Worm (Caenorhabditis elegans): Measurements from ENCODE around the gene B0244.9.

B0244.9 gene

ce11 chrIII:5763988-5764387 lies 33.2 kb upstream of the B0244.9 start (continued):
- no peak for TF ChIP-seq rnt-1 (tag; optimal IDR thresholded peaks at IDR 0.05)
- peak; percentile 51 for TF ChIP-seq nhr-71 (tag; optimal IDR thresholded peaks at IDR 0.05)
- TF ChIP-seq nhr-85 (tag): no peak
- TF ChIP-seq swsn-7 (tag; optimal IDR thresholded peaks at IDR 0.05): no peak
- no peak for TF ChIP-seq efl-1 (optimal IDR thresholded peaks at IDR 0.05)
- no peak for TF ChIP-seq efl-1 (GFP tag; optimal IDR thresholded peaks at IDR 0.05 in 1 of 2)
- TF ChIP-seq ceh-8 (GFP tag; optimal IDR thresholded peaks at IDR 0.05): no peak
- TF ChIP-seq blmp-1 (tag; optimal IDR thresholded peaks at IDR 0.05): no peak
- no peak for TF ChIP-seq lir-3 (tag; optimal IDR thresholded peaks at IDR 0.05; ENCODE audit: poor library complexity)
- TF ChIP-seq lin-35 (GFP tag; optimal IDR thresholded peaks at IDR 0.05): no peak
- TF ChIP-seq pag-3 (tag; optimal IDR thresholded peaks at IDR 0.05; ENCODE audit: borderline replicate concordance, insufficient read depth): no peak
- TF ChIP-seq ceh-63 (GFP tag; optimal IDR thresholded peaks at IDR 0.05): no peak
- peak; percentile 46 for TF ChIP-seq ztf-4 (tag; optimal IDR thresholded peaks at IDR 0.05)
- no peak for TF ChIP-seq nhr-11 (tag; optimal IDR thresholded peaks at IDR 0.05)
- no peak for TF ChIP-seq ceh-90 (tag; optimal IDR thresholded peaks at IDR 0.05)
- TF ChIP-seq C04F5.9 (tag; optimal IDR thresholded peaks at IDR 0.05): no peak
- no peak for TF ChIP-seq irx-1 (tag; optimal IDR thresholded peaks at IDR 0.05)
- TF ChIP-seq ama-1 (optimal IDR thresholded peaks at IDR 0.05): no peak
- TF ChIP-seq nhr-20 (tag; optimal IDR thresholded peaks at IDR 0.05): no peak
- TF ChIP-seq xbp-1 (tag; optimal IDR thresholded peaks at IDR 0.05): no peak
- TF ChIP-seq nhr-77 (tag; optimal IDR thresholded peaks at IDR 0.05): no peak
- no peak for TF ChIP-seq nhr-84 (tag; optimal IDR thresholded peaks at IDR 0.05)
- TF ChIP-seq lin-13 (GFP tag; optimal IDR thresholded peaks at IDR 0.05): no peak
- peak; percentile 28 for TF ChIP-seq pax-3 (tag; optimal IDR thresholded peaks at IDR 0.05)
- peak; percentile 30 for TF ChIP-seq nhr-47 (tag; optimal IDR thresholded peaks at IDR 0.05)
- TF ChIP-seq zag-1 (tag; optimal IDR thresholded peaks at IDR 0.05): no peak
- TF ChIP-seq dsc-1 (tag; optimal IDR thresholded peaks at IDR 0.05): peak; percentile 43
- TF ChIP-seq mef-2 (tag; optimal IDR thresholded peaks at IDR 0.05): no peak
- TF ChIP-seq alr-1 (tag; optimal IDR thresholded peaks at IDR 0.05; ENCODE audit: borderline replicate concordance): no peak
- TF ChIP-seq isw-1 (GFP tag; IDR thresholded peaks at IDR 0.05): no peak
- TF ChIP-seq mab-9 (GFP tag; IDR thresholded peaks at IDR 0.05): no peak
- TF ChIP-seq elt-2 (tag; optimal IDR thresholded peaks at IDR 0.05): no peak
- TF ChIP-seq sox-4 (tag; optimal IDR thresholded peaks at IDR 0.05): no peak
- TF ChIP-seq mep-1 (tag; optimal IDR thresholded peaks at IDR 0.05): no peak
- no peak for TF ChIP-seq unc-130 (tag; optimal IDR thresholded peaks at IDR 0.05)

ce11 chrIII:5761886-5762285 lies 31.1 kb upstream of the B0244.9 start:
- TF ChIP-seq pag-3 (tag; optimal IDR thresholded peaks at IDR 0.05; ENCODE audit: borderline replicate concordance, insufficient read depth): no peak
- no peak for TF ChIP-seq fkh-4 (tag; optimal IDR thresholded peaks at IDR 0.05; ENCODE audit: borderline replicate concordance)
- no peak for TF ChIP-seq mep-1 (tag; optimal IDR thresholded peaks at IDR 0.05)
- TF ChIP-seq nhr-77 (tag; optimal IDR thresholded peaks at IDR 0.05): no peak
- no peak for TF ChIP-seq hlh-17 (GFP tag; optimal IDR thresholded peaks at IDR 0.05; ENCODE audit: borderline replicate concordance)
- no peak for TF ChIP-seq skn-1 (tag; optimal IDR thresholded peaks at IDR 0.05)
- TF ChIP-seq ceh-8 (GFP tag; optimal IDR thresholded peaks at IDR 0.05): no peak
- no peak for TF ChIP-seq nhr-237 (tag; optimal IDR thresholded peaks at IDR 0.05)
- no peak for TF ChIP-seq elt-2 (tag; optimal IDR thresholded peaks at IDR 0.05)
- TF ChIP-seq fkh-8 (tag; optimal IDR thresholded peaks at IDR 0.05): no peak
- TF ChIP-seq ceh-63 (GFP tag; optimal IDR thresholded peaks at IDR 0.05): no peak
- no peak for TF ChIP-seq nhr-47 (tag; optimal IDR thresholded peaks at IDR 0.05)
- no peak for TF ChIP-seq C34B4.2 (tag; optimal IDR thresholded peaks at IDR 0.05)
- TF ChIP-seq lir-3 (tag; optimal IDR thresholded peaks at IDR 0.05; ENCODE audit: poor library complexity): no peak
- TF ChIP-seq efl-1 (optimal IDR thresholded peaks at IDR 0.05): no peak
- TF ChIP-seq efl-1 (GFP tag; optimal IDR thresholded peaks at IDR 0.05 in 1 of 2): no peak
- TF ChIP-seq snpc-4 (tag; optimal IDR thresholded peaks at IDR 0.05): no peak
